Worm (Caenorhabditis elegans): ENCODE data around the gene F25G6.8.

DNA sequence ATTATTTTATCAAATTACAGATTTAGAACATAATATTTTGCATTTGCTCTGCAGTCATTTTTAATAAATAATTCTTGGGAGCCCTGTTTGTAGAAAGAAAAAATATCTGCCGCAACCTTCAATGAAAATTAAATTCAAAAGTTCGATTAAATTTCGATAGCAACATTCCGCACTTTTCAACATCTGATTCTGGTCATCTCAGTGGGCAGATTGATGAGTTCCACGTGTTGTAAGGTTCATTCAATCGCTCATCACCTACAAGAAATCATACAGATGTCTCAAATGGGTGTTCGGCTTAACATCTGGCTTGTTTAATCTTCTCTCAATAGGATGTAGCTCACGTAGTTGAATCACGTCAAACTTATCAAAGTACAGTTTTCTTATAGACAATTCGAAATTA, 35.0 kb upstream of the F25G6.8 start:
- TF ChIP-seq ztf-29 (GFP tag; IDR thresholded peaks at IDR 0.05) (no peak), ref-1 (GFP tag; conservative IDR thresholded peaks at IDR 0.05) (no peak), flt-1 (GFP tag; IDR thresholded peaks at IDR 0.05) (no peak), T22C8.4 (GFP tag; IDR thresholded peaks at IDR 0.05) (no peak), cog-1 (tag; optimal IDR thresholded peaks at IDR 0.05) (no peak), tab-1 (GFP tag; IDR thresholded peaks at IDR 0.05) (no peak), med-1 (GFP tag; optimal IDR thresholded peaks at IDR 0.05; ENCODE audit: insufficient read depth) (no peak), klf-2 (GFP tag; conservative IDR thresholded peaks at IDR 0.05) (no peak)
